Fruit fly (Drosophila melanogaster) whole organism, prepupa: Measurements from ENCODE around the gene CG32719.

Experiments used
- Blimp-1 ChIP-seq: fragments of 200-800 bp; sonication (Bioruptor generic); optimal IDR thresholded peaks from 3 replicates; lab custom pipeline; 2017; ENCODE audit warnings: missing biosample characterization, missing genetic modification characterization, mild to moderate bottlenecking, moderate library complexity, missing genetic modification reagents
- CG10631 ChIP-seq: fragments of 200-800 bp; sonication (Bioruptor generic); optimal IDR thresholded peaks from 2 replicates; lab custom pipeline; 2016; ENCODE audit warnings: missing biosample characterization, missing genetic modification characterization
- CG11294 ChIP-seq: fragments of 200-800 bp; sonication (Bioruptor generic); IDR thresholded peaks from 2 replicates; pipeline ENCODE4 v1.3.6; 2022; ENCODE audit warnings: missing biosample characterization, missing genetic modification characterization
- CG11762 ChIP-seq: fragments of 200-800 bp; sonication (Bioruptor generic); optimal IDR thresholded peaks from 3 replicates; lab custom pipeline; 2016; ENCODE audit warnings: missing biosample characterization, missing genetic modification characterization; ENCODE audit not compliant: insufficient read depth
- CG11902 ChIP-seq: fragments of 200-800 bp; sonication (Bioruptor generic); optimal IDR thresholded peaks from 3 replicates; lab custom pipeline; 2016; ENCODE audit warnings: missing biosample characterization, missing genetic modification characterization
- CG15336 ChIP-seq: fragments of 200-800 bp; sonication (Bioruptor generic); IDR thresholded peaks from 2 replicates; pipeline ENCODE4 v1.3.6; 2022; ENCODE audit warnings: missing biosample characterization, missing genetic modification characterization
- CG1621 ChIP-seq: fragments of 200-800 bp; sonication (Bioruptor generic); optimal IDR thresholded peaks from 3 replicates; lab custom pipeline; 2018; ENCODE audit warnings: missing biosample characterization, mild to moderate bottlenecking, missing genetic modification characterization
- CG16779 ChIP-seq: fragments of 200-800 bp; sonication (Bioruptor generic); optimal IDR thresholded peaks from 3 replicates; lab custom pipeline; 2017; ENCODE audit warnings: missing biosample characterization, mild to moderate bottlenecking, missing genetic modification characterization
- CG3032 ChIP-seq: fragments of 200-800 bp; optimal IDR thresholded peaks from 2 replicates; lab custom pipeline; 2019; ENCODE audit warnings: missing biosample characterization, mild to moderate bottlenecking, missing genetic modification characterization, moderate library complexity
- CG31627 ChIP-seq: fragments of 200-800 bp; sonication (Bioruptor generic); optimal IDR thresholded peaks from 3 replicates; lab custom pipeline; 2016; ENCODE audit warnings: missing biosample characterization, missing genetic modification characterization
- CG32006 ChIP-seq: fragments of 200-800 bp; sonication (Bioruptor generic); optimal IDR thresholded peaks from 3 replicates; lab custom pipeline; 2017; ENCODE audit warnings: missing biosample characterization, mild to moderate bottlenecking, missing genetic modification characterization
- CG34406 ChIP-seq: fragments of 200-800 bp; sonication (Bioruptor generic); optimal IDR thresholded peaks from 3 replicates; lab custom pipeline; 2016; ENCODE audit warnings: missing biosample characterization, missing genetic modification characterization
- CG3919 ChIP-seq: fragments of 200-800 bp; sonication (Bioruptor generic); optimal IDR thresholded peaks from 3 replicates; lab custom pipeline; 2016; ENCODE audit warnings: missing biosample characterization, missing genetic modification characterization
- CG4318 ChIP-seq: fragments of 200-800 bp; sonication (Bioruptor generic); optimal IDR thresholded peaks from 3 replicates; lab custom pipeline; 2017; ENCODE audit warnings: missing biosample characterization, mild to moderate bottlenecking, missing genetic modification characterization
- CG6163 ChIP-seq: fragments of 200-800 bp; sonication (Bioruptor generic); IDR thresholded peaks from 3 replicates; pipeline ENCODE4 v1.3.6; 2022; ENCODE audit warnings: missing biosample characterization, missing genetic modification characterization
- CG6276 ChIP-seq: fragments of 200-800 bp; sonication (Bioruptor generic); optimal IDR thresholded peaks from 2 replicates; lab custom pipeline; 2017; ENCODE audit warnings: missing biosample characterization, mild to moderate bottlenecking, missing genetic modification characterization
- CG6808 ChIP-seq: fragments of 200-800 bp; sonication (Bioruptor generic); optimal IDR thresholded peaks from 3 replicates; lab custom pipeline; 2017; ENCODE audit warnings: missing biosample characterization, missing genetic modification characterization, mild to moderate bottlenecking, moderate library complexity, missing genetic modification reagents
- CG7368 ChIP-seq: fragments of 200-800 bp; sonication (Bioruptor generic); optimal IDR thresholded peaks from 3 replicates; lab custom pipeline; 2016; ENCODE audit warnings: missing biosample characterization, missing genetic modification characterization
- CG8319 ChIP-seq: fragments of 200-800 bp; sonication (Bioruptor generic); optimal IDR thresholded peaks from 3 replicates; lab custom pipeline; 2016; ENCODE audit warnings: missing biosample characterization, missing genetic modification characterization
- CG8632 ChIP-seq: fragments of 200-800 bp; sonication (Bioruptor generic); optimal IDR thresholded peaks from 3 replicates; lab custom pipeline; 2016; ENCODE audit warnings: missing biosample characterization, missing genetic modification characterization
- Eip75B ChIP-seq: fragments of 200-800 bp; sonication (Bioruptor generic); optimal IDR thresholded peaks from 3 replicates; lab custom pipeline; 2016; ENCODE audit warnings: missing biosample characterization, missing genetic modification characterization
- Eip93F ChIP-seq: fragments of 200-800 bp; sonication (Bioruptor generic); optimal IDR thresholded peaks from 2 replicates; lab custom pipeline; 2016; ENCODE audit warnings: missing biosample characterization, mild to moderate bottlenecking, missing genetic modification characterization
- Ets21C ChIP-seq: fragments of 200-800 bp; sonication (Bioruptor generic); optimal IDR thresholded peaks from 3 replicates; lab custom pipeline; 2016; ENCODE audit warnings: missing biosample characterization, missing genetic modification characterization
- Ets96B ChIP-seq: fragments of 200-800 bp; optimal IDR thresholded peaks from 2 replicates; lab custom pipeline; 2019; ENCODE audit warnings: missing biosample characterization, mild to moderate bottlenecking, missing genetic modification characterization, moderate library complexity
- Gug ChIP-seq: fragments of 200-800 bp; sonication (Bioruptor generic); IDR thresholded peaks from 2 replicates; pipeline ENCODE4 v1.3.6; 2022; ENCODE audit warnings: missing biosample characterization, missing genetic modification characterization
- Hr38 ChIP-seq: sonication (Bioruptor generic); optimal IDR thresholded peaks from 2 replicates; lab custom pipeline; 2016; ENCODE audit warnings: missing biosample characterization, missing genetic modification characterization
- Hr39 ChIP-seq: fragments of 200-800 bp; sonication (Bioruptor generic); optimal IDR thresholded peaks from 2 replicates; lab custom pipeline; 2016; ENCODE audit warnings: missing biosample characterization, missing genetic modification characterization
- Hr4 ChIP-seq: fragments of 200-800 bp; sonication (Bioruptor generic); optimal IDR thresholded peaks from 3 replicates; lab custom pipeline; 2016; ENCODE audit warnings: missing biosample characterization, missing genetic modification characterization
- Lpt ChIP-seq: fragments of 200-800 bp; sonication (Bioruptor generic); optimal IDR thresholded peaks from 3 replicates; lab custom pipeline; 2016; ENCODE audit warnings: missing biosample characterization, missing genetic modification characterization
- Met ChIP-seq: fragments of 200-800 bp; sonication (Bioruptor generic); optimal IDR thresholded peaks from 3 replicates; lab custom pipeline; 2016; ENCODE audit warnings: missing biosample characterization, missing genetic modification characterization
- OdsH ChIP-seq: fragments of 200-800 bp; sonication (Bioruptor generic); optimal IDR thresholded peaks from 3 replicates; lab custom pipeline; 2016; ENCODE audit warnings: missing biosample characterization, missing genetic modification characterization
- Smox ChIP-seq: fragments of 200-800 bp; sonication (Bioruptor generic); optimal IDR thresholded peaks from 3 replicates; lab custom pipeline; 2016; ENCODE audit warnings: missing biosample characterization, missing genetic modification characterization
- Sox102F ChIP-seq: fragments of 200-800 bp; sonication (Bioruptor generic); optimal IDR thresholded peaks from 2 replicates; lab custom pipeline; 2016; ENCODE audit warnings: missing biosample characterization, mild to moderate bottlenecking, missing genetic modification characterization
- Sox14 ChIP-seq: fragments of 200-800 bp; sonication (Bioruptor generic); optimal IDR thresholded peaks from 3 replicates; lab custom pipeline; 2016; ENCODE audit warnings: missing biosample characterization, missing genetic modification characterization
- Sox15 ChIP-seq: fragments of 200-800 bp; sonication (Bioruptor generic); optimal IDR thresholded peaks from 3 replicates; lab custom pipeline; 2016; ENCODE audit warnings: missing biosample characterization, missing genetic modification characterization
- achi ChIP-seq: fragments of 200-800 bp; sonication (Bioruptor generic); optimal IDR thresholded peaks from 3 replicates; lab custom pipeline; 2016; ENCODE audit warnings: missing biosample characterization, missing genetic modification characterization
- acj6 ChIP-seq: fragments of 200-800 bp; sonication (Bioruptor generic); optimal IDR thresholded peaks from 3 replicates; lab custom pipeline; 2016; ENCODE audit warnings: missing biosample characterization, missing genetic modification characterization
- cyc ChIP-seq: fragments of 200-800 bp; sonication (Bioruptor generic); optimal IDR thresholded peaks from 3 replicates; lab custom pipeline; 2016; ENCODE audit warnings: missing biosample characterization, missing genetic modification characterization
- dac ChIP-seq: fragments of 200-800 bp; sonication (Bioruptor generic); optimal IDR thresholded peaks from 2 replicates; lab custom pipeline; 2017; ENCODE audit warnings: missing biosample characterization, mild to moderate bottlenecking, missing genetic modification characterization
- eg ChIP-seq: fragments of 200-800 bp; sonication (Bioruptor generic); IDR thresholded peaks from 3 replicates; pipeline ENCODE4 v1.3.6; 2022; ENCODE audit warnings: missing biosample characterization, missing genetic modification characterization
- fd59A ChIP-seq: fragments of 200-800 bp; sonication (Bioruptor generic); optimal IDR thresholded peaks from 2 replicates; lab custom pipeline; 2017; ENCODE audit warnings: missing biosample characterization, mild to moderate bottlenecking, missing genetic modification characterization, missing genetic modification reagents
- fd85E ChIP-seq: fragments of 200-800 bp; sonication (Bioruptor generic); optimal IDR thresholded peaks from 3 replicates; lab custom pipeline; 2016; ENCODE audit warnings: missing biosample characterization, missing genetic modification characterization
- lz ChIP-seq: fragments of 200-800 bp; sonication (Bioruptor generic); optimal IDR thresholded peaks from 3 replicates; lab custom pipeline; 2016; ENCODE audit warnings: missing biosample characterization, missing genetic modification characterization
- net ChIP-seq: fragments of 200-800 bp; sonication (Bioruptor generic); optimal IDR thresholded peaks from 3 replicates; lab custom pipeline; 2016; ENCODE audit warnings: missing biosample characterization, missing genetic modification characterization
- pdm3 ChIP-seq: fragments of 200-800 bp; sonication (Bioruptor generic); optimal IDR thresholded peaks from 3 replicates; lab custom pipeline; 2016; ENCODE audit warnings: missing biosample characterization, missing genetic modification characterization
- ss ChIP-seq, 2 experiments: fragments of 200-800 bp; sonication (Bioruptor generic); optimal IDR thresholded peaks; 2 replicates in 1 of 2; 3 replicates in 1 of 2; lab custom pipeline; 2017 to 2018; ENCODE audit warnings: mild to moderate bottlenecking in 2 of 2, missing biosample characterization in 2 of 2, missing genetic modification characterization in 2 of 2, moderate library complexity in 1 of 2
- vri ChIP-seq: fragments of 200-800 bp; sonication (Bioruptor generic); optimal IDR thresholded peaks from 3 replicates; lab custom pipeline; 2016; ENCODE audit warnings: missing biosample characterization, mild to moderate bottlenecking, missing genetic modification characterization

CG32719 gene

DNA sequence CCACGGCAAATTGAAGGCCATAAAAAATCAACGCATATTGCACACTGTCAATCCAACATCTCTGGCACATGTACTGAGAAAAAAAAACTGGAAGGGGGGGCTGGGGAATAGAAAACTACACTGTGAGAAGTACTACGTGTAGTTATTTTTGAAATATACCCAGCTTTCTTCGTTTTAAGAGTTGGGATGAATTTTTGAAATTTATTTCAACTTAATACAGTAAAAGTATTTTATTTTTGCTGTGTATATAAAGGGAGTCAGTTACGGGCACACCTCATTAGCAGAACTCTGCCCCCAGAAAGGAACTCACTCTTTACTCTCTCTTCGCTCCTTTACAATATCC, 6.4 kb downstream of the CG32719 start (continued):
- TF ChIP-seq CG1621 (tag; lab: Kevin White, UChicago) (no peak), cyc (peak; percentile 65), Ets96B (tag; lab: Kevin White, UChicago) (peak; percentile 18), Ets21C (GFP tag; lab: Kevin White, UChicago) (peak; percentile 28), CG16779 (tag; lab: Kevin White, UChicago) (no peak), Hr39 (GFP tag; lab: Kevin White, UChicago) (peak; percentile 54), CG7368 (GFP tag; lab: Kevin White, UChicago) (no peak), Eip75B (peak; percentile 42), CG11902 (GFP tag; lab: Kevin White, UChicago) (peak; percentile 21), CG8319 (GFP tag; lab: Kevin White, UChicago) (no peak), ss (GFP tag; optimal IDR thresholded peaks at IDR 0.05; lab: Kevin White, UChicago) (no peak), dac (GFP tag; lab: Kevin White, UChicago) (no peak), Hr4 (no peak), CG4318 (GFP tag; lab: Kevin White, UChicago) (no peak), CG10631 (GFP tag; lab: Kevin White, UChicago) (peak; percentile 56), Sox102F (GFP tag; lab: Kevin White, UChicago) (peak; percentile 51), Smox (GFP tag; lab: Kevin White, UChicago) (peak; percentile 61), CG31627 (GFP tag; lab: Kevin White, UChicago) (peak; percentile 63), Gug (GFP tag; lab: Robert Waterston, UW) (no peak), fd85E (GFP tag; lab: Kevin White, UChicago) (no peak), CG6163 (peak; percentile 56; the same call in 2 of the 3 replicates), CG32006 (GFP tag; lab: Kevin White, UChicago) (peak; percentile 1), acj6 (peak; percentile 52), Sox14 (GFP tag; lab: Kevin White, UChicago) (peak; percentile 38)

DNA sequence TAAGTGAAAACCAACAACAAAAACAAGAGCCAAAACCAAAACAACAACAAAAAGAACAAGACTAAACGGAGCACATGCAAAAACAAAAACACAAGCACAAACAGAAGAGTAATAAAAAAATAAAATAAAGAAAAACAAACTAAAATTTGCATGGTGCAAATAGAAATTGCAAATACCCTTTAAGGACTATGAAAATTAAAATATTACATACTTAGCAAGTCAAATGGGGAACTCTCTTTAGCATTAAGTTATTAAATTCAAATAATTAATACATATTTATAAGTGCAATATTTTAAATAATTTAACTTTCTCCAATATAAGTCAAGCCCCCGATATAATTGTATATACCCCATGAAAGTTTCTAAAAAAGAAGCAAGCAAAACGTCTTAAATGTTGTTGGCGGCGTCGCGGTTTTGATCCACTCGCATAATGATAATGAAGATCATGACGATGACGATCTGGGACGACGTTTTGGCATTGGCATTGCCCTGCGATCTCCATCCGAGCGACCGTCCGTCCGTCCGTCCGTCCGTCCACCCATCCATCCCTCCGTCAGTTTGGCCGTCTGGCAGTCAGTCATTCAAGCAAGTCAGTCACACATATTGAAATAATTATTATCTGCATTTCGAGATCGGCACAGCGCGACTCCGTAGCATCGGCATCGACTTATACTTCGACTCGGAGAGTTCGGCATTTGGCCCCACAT, 6.9 kb downstream of the CG32719 start:
- TF ChIP-seq Ets96B (tag; lab: Kevin White, UChicago) (peak; percentile 78), CG34406 (peak; percentile 40), net (GFP tag; lab: Kevin White, UChicago) (peak; percentile 31), vri (GFP tag; lab: Kevin White, UChicago) (no peak), Met (no peak), fd59A (GFP tag; lab: Kevin White, UChicago) (peak; percentile 34), CG32006 (GFP tag; lab: Kevin White, UChicago) (peak; percentile 43), ss (GFP tag; optimal IDR thresholded peaks at IDR 0.05; lab: Kevin White, UChicago) (peak; percentile 70 to 82), CG6808 (GFP tag; lab: Kevin White, UChicago) (peak; percentile 67), CG6276 (GFP tag; lab: Kevin White, UChicago) (peak; percentile 36), Gug (GFP tag; lab: Robert Waterston, UW) (no peak), CG11762 (GFP tag; lab: Kevin White, UChicago) (peak; percentile 13), OdsH (peak; percentile 23), Blimp-1 (GFP tag; lab: Kevin White, UChicago) (no peak), dac (GFP tag; lab: Kevin White, UChicago) (no peak), CG1621 (tag; lab: Kevin White, UChicago) (no peak), CG3032 (tag; lab: Kevin White, UChicago) (peak; percentile 75), CG8632 (GFP tag; lab: Kevin White, UChicago) (peak; percentile 33), CG11294 (GFP tag; lab: Robert Waterston, UW) (no peak), Sox14 (GFP tag; lab: Kevin White, UChicago) (no peak), acj6 (peak; percentile 26), Lpt (GFP tag; lab: Kevin White, UChicago) (no peak), Eip75B (no peak), eg (GFP tag; lab: Robert Waterston, UW) (0 out of 3 replicates have a peak, but pooled peaks have one; percentile 37), lz (GFP tag; lab: Kevin White, UChicago) (no peak), Hr39 (GFP tag; lab: Kevin White, UChicago) (no peak), Sox15 (GFP tag; lab: Kevin White, UChicago) (no peak), pdm3 (GFP tag; lab: Kevin White, UChicago) (no peak), achi (peak; percentile 38), CG11902 (GFP tag; lab: Kevin White, UChicago) (no peak), CG15336 (GFP tag; lab: Robert Waterston, UW) (peak; percentile 42; the same call in 1 of the 2 replicates), CG16779 (tag; lab: Kevin White, UChicago) (peak; percentile 47), Ets21C (GFP tag; lab: Kevin White, UChicago) (no peak), Hr38 (GFP tag; lab: Kevin White, UChicago) (no peak), Eip93F (GFP tag; lab: Kevin White, UChicago) (no peak), CG3919 (GFP tag; lab: Kevin White, UChicago) (peak; percentile 17), Smox (GFP tag; lab: Kevin White, UChicago) (no peak), Hr4 (no peak), cyc (no peak)
